Worm (Caenorhabditis elegans) whole organism, midembryonic: Measurements from ENCODE around the gene nspb-7.

Experiments used
- T22C8.4 ChIP-seq: fragments of 200-800 bp; sonication (Bioruptor generic); IDR thresholded peaks from 2 replicates; pipeline ENCODE4 v1.3.6; 2022; ENCODE audit warnings: missing genetic modification characterization, missing compliant biosample characterization
- cog-1 ChIP-seq: sonication (generic microtip); optimal IDR thresholded peaks from 2 replicates; lab custom pipeline; 2016; ENCODE audit warnings: missing genetic modification characterization, missing compliant biosample characterization
- flt-1 ChIP-seq: fragments of 200-800 bp; sonication (Bioruptor generic); IDR thresholded peaks from 2 replicates; pipeline ENCODE4 v1.3.6; 2022; ENCODE audit warnings: missing genetic modification characterization, missing compliant biosample characterization
- klf-2 ChIP-seq: fragments of 200-800 bp; sonication (Bioruptor generic); conservative IDR thresholded peaks from 2 replicates; pipeline ENCODE4 v1.3.6; 2022; ENCODE audit warnings: missing genetic modification reagents, missing genetic modification characterization, missing compliant biosample characterization
- med-1 ChIP-seq: sonication (generic microtip); optimal IDR thresholded peaks from 2 replicates; lab custom pipeline; 2017; ENCODE audit warnings: missing genetic modification characterization, mild to moderate bottlenecking, missing compliant biosample characterization, antibody characterized with exemption, missing genetic modification reagents; ENCODE audit not compliant: insufficient read depth
- ref-1 ChIP-seq: fragments of 200-800 bp; sonication (Bioruptor generic); conservative IDR thresholded peaks from 2 replicates; pipeline ENCODE4 v1.3.6; 2022; ENCODE audit warnings: missing genetic modification reagents, missing genetic modification characterization, missing compliant biosample characterization
- tab-1 ChIP-seq: fragments of 200-800 bp; sonication (Bioruptor generic); IDR thresholded peaks from 2 replicates; pipeline ENCODE4 v1.3.6; 2022; ENCODE audit warnings: missing genetic modification characterization, missing compliant biosample characterization
- ztf-23 ChIP-seq: fragments of 200-800 bp; sonication (Bioruptor generic); IDR thresholded peaks from 2 replicates; pipeline ENCODE4 v1.3.6; 2022; ENCODE audit warnings: missing genetic modification reagents, missing genetic modification characterization, missing compliant biosample characterization
- ztf-29 ChIP-seq: fragments of 200-800 bp; sonication (Bioruptor generic); IDR thresholded peaks from 2 replicates; pipeline ENCODE4 v1.3.6; 2022; ENCODE audit warnings: missing genetic modification reagents, missing genetic modification characterization, missing compliant biosample characterization

Gene nspb-7

ce11 chrII:14605479-14605878 is 27.4 kb downstream of the nspb-7 start, which contains the start of gene F19H8.2:
TSS of gene F19H8.2 (minus strand) at chrII:14605869.
- TF ChIP-seq ref-1 (GFP tag; lab: Robert Waterston, UW) = no peak

ce11 chrII:14606172-14606571 is 28.1 kb downstream of the nspb-7 start, which contains the start of gene arl-3:
TSS of gene arl-3 (plus strand) at chrII:14606472.
- no peak for TF ChIP-seq flt-1 (GFP tag; lab: Robert Waterston, UW)
- TF ChIP-seq T22C8.4 (GFP tag; lab: Robert Waterston, UW) = no peak
- no peak for TF ChIP-seq med-1

DNA sequence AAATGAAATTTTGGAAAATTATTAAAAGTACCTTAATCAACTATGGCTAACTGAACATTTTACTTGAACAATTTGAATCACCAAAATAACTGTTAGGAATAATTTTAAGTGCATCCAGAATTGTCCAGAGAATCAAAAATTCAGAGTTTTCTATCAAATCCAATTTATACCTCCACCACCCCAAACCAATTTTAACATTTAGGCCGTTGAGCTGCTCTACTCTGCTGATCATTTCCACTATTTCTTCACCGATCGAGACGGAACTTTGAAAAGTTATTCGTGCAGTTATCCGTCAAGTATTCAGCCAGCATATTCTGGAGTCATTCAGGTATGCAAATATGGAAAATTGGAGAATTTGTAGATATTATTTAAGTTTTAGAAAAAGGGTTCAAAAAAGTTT is 30.4 kb downstream of the nspb-7 start:
- TF ChIP-seq tab-1 (GFP tag; lab: Robert Waterston, UW) (no peak), flt-1 (GFP tag; lab: Robert Waterston, UW) (no peak), klf-2 (no peak), ref-1 (GFP tag; lab: Robert Waterston, UW) (no peak)

ce11 chrII:14609297-14609937 is 31.3 kb downstream of the nspb-7 start:
- no peak for TF ChIP-seq ztf-29
- no peak for TF ChIP-seq T22C8.4 (GFP tag; lab: Robert Waterston, UW)
- no peak for TF ChIP-seq ref-1 (GFP tag; lab: Robert Waterston, UW)
- TF ChIP-seq ztf-23 = no peak
- TF ChIP-seq cog-1 = no peak
- TF ChIP-seq klf-2 = no peak
- no peak for TF ChIP-seq med-1
- no peak for TF ChIP-seq flt-1 (GFP tag; lab: Robert Waterston, UW)
- no peak for TF ChIP-seq tab-1 (GFP tag; lab: Robert Waterston, UW)

ce11 chrII:14610492-14611142 is 32.5 kb downstream of the nspb-7 start:
- TF ChIP-seq med-1 = no peak

ce11 chrII:14611307-14611706 is 33.2 kb downstream of the nspb-7 start:
- no peak for TF ChIP-seq T22C8.4 (GFP tag; lab: Robert Waterston, UW)
- TF ChIP-seq ztf-29 = no peak
- no peak for TF ChIP-seq flt-1 (GFP tag; lab: Robert Waterston, UW)
- no peak for TF ChIP-seq med-1
- no peak for TF ChIP-seq cog-1
- TF ChIP-seq ref-1 (GFP tag; lab: Robert Waterston, UW) = no peak
- no peak for TF ChIP-seq ztf-23
- TF ChIP-seq tab-1 (GFP tag; lab: Robert Waterston, UW) = no peak
- no peak for TF ChIP-seq klf-2

ce11 chrII:14615735-14616134 is 37.6 kb downstream of the nspb-7 start, which contains the start of gene mltn-9:
TSS of gene mltn-9 (plus strand) at chrII:14616035.
- TF ChIP-seq ztf-29 (no peak), ztf-23 (no peak), flt-1 (GFP tag; lab: Robert Waterston, UW) (no peak), ref-1 (GFP tag; lab: Robert Waterston, UW) (no peak), T22C8.4 (GFP tag; lab: Robert Waterston, UW) (no peak), klf-2 (no peak), cog-1 (no peak), tab-1 (GFP tag; lab: Robert Waterston, UW) (no peak)

- TF ChIP-seq ztf-23 = no peak
- TF ChIP-seq T22C8.4 (GFP tag; lab: Robert Waterston, UW) = no peak
- TF ChIP-seq tab-1 (GFP tag; lab: Robert Waterston, UW) = no peak
- TF ChIP-seq ztf-29 = no peak
- TF ChIP-seq cog-1 = no peak
- no peak for TF ChIP-seq flt-1 (GFP tag; lab: Robert Waterston, UW)
- TF ChIP-seq med-1 = no peak
- TF ChIP-seq ref-1 (GFP tag; lab: Robert Waterston, UW) = no peak
- no peak for TF ChIP-seq klf-2
These were observed 38.3 kb downstream of the nspb-7 start for ce11 chrII:14616402-14616801.

ce11 chrII:14616927-14617326 is 38.8 kb downstream of the nspb-7 start:
- TF ChIP-seq klf-2 (0 out of 2 replicates have a peak, but pooled peaks have one; percentile 42), tab-1 (GFP tag; lab: Robert Waterston, UW) (0 out of 2 replicates have a peak, but pooled peaks have one; percentile 26), med-1 (no peak)

- no peak for TF ChIP-seq med-1
- no peak for TF ChIP-seq klf-2
- TF ChIP-seq tab-1 (GFP tag; lab: Robert Waterston, UW) = no peak
- no peak for TF ChIP-seq ref-1 (GFP tag; lab: Robert Waterston, UW)
- TF ChIP-seq ztf-29 = no peak
- TF ChIP-seq flt-1 (GFP tag; lab: Robert Waterston, UW) = no peak
- no peak for TF ChIP-seq ztf-23
- no peak for TF ChIP-seq cog-1
- no peak for TF ChIP-seq T22C8.4 (GFP tag; lab: Robert Waterston, UW)
These were observed 40.0 kb downstream of the nspb-7 start for ce11 chrII:14618158-14618557.

ce11 chrII:14618764-14619163 is 40.7 kb downstream of the nspb-7 start:
- TF ChIP-seq flt-1 (GFP tag; lab: Robert Waterston, UW) (no peak), cog-1 (no peak), klf-2 (no peak), med-1 (no peak), T22C8.4 (GFP tag; lab: Robert Waterston, UW) (no peak), tab-1 (GFP tag; lab: Robert Waterston, UW) (no peak), ref-1 (GFP tag; lab: Robert Waterston, UW) (no peak), ztf-23 (no peak), ztf-29 (no peak)
